Worm (Caenorhabditis elegans) whole organism, late embryonic: ENCODE measurements around the gene clec-234.

Source experiments
- C08G9.2 ChIP-seq: sonication (generic microtip); optimal IDR thresholded peaks from 2 replicates; lab custom pipeline; 2016; ENCODE audit warnings: mild to moderate bottlenecking, missing genetic modification characterization, moderate library complexity, missing compliant biosample characterization
- C38D4.7 ChIP-seq: fragments of 200-800 bp; sonication (Bioruptor generic); optimal IDR thresholded peaks from 2 replicates; lab custom pipeline; 2018; ENCODE audit warnings: mild to moderate bottlenecking, missing genetic modification characterization, moderate library complexity, missing compliant biosample characterization
- F13H6.1 ChIP-seq: sonication (generic microtip); optimal IDR thresholded peaks from 2 replicates; lab custom pipeline; 2016; ENCODE audit warnings: missing genetic modification characterization, missing compliant biosample characterization
- K02D7.2 ChIP-seq: sonication (generic microtip); optimal IDR thresholded peaks from 2 replicates; lab custom pipeline; 2017; ENCODE audit warnings: mild to moderate bottlenecking, missing genetic modification characterization, missing compliant biosample characterization
- K09A11.1 ChIP-seq: sonication (generic microtip); optimal IDR thresholded peaks from 2 replicates; lab custom pipeline; 2017; ENCODE audit warnings: antibody characterized with exemption, mild to moderate bottlenecking, missing genetic modification characterization, missing compliant biosample characterization; ENCODE audit not compliant: insufficient read depth
- T23F11.4 ChIP-seq: fragments of 200-800 bp; sonication (Bioruptor generic); optimal IDR thresholded peaks from 2 replicates; lab custom pipeline; 2018; ENCODE audit warnings: mild to moderate bottlenecking, missing genetic modification characterization, missing compliant biosample characterization
- Y22D7AL.16 ChIP-seq: sonication (generic microtip); optimal IDR thresholded peaks from 2 replicates; lab custom pipeline; 2016; ENCODE audit warnings: missing genetic modification characterization, missing compliant biosample characterization
- ahr-1 ChIP-seq: sonication (generic microtip); optimal IDR thresholded peaks from 2 replicates; lab custom pipeline; 2016; ENCODE audit warnings: missing genetic modification characterization, missing compliant biosample characterization
- ama-1 ChIP-seq: fragments of 150-350 bp; optimal IDR thresholded peaks from 2 replicates; lab custom pipeline; 2014
- ceh-14 ChIP-seq: sonication (generic microtip); optimal IDR thresholded peaks from 2 replicates; lab custom pipeline; 2016; ENCODE audit warnings: missing genotype, missing genetic modification characterization, missing compliant biosample characterization
- ceh-18 ChIP-seq: sonication (generic microtip); optimal IDR thresholded peaks from 2 replicates; lab custom pipeline; 2016; ENCODE audit warnings: missing genetic modification characterization, missing compliant biosample characterization
- ceh-30 ChIP-seq: fragments of 150-350 bp; optimal IDR thresholded peaks from 2 replicates; lab custom pipeline; 2014; ENCODE audit warnings: missing biosample characterization, missing genetic modification characterization
- ceh-31 ChIP-seq: sonication (generic microtip); optimal IDR thresholded peaks from 2 replicates; lab custom pipeline; 2016; ENCODE audit warnings: missing genetic modification characterization, missing compliant biosample characterization
- ceh-34 ChIP-seq: sonication (generic microtip); optimal IDR thresholded peaks from 2 replicates; lab custom pipeline; 2016; ENCODE audit warnings: mild to moderate bottlenecking, missing genetic modification characterization, missing compliant biosample characterization
- ceh-45 ChIP-seq: fragments of 200-800 bp; sonication (Bioruptor generic); IDR thresholded peaks from 2 replicates; pipeline ENCODE4 v1.3.6; 2022; ENCODE audit warnings: missing genetic modification reagents, missing genetic modification characterization, missing compliant biosample characterization
- ceh-48 ChIP-seq: sonication (generic microtip); optimal IDR thresholded peaks from 2 replicates; lab custom pipeline; 2016; ENCODE audit warnings: missing genetic modification characterization, inconsistent platforms, missing compliant biosample characterization
- ceh-6 ChIP-seq: fragments of 200-800 bp; sonication (Bioruptor generic); optimal IDR thresholded peaks from 2 replicates; lab custom pipeline; 2018; ENCODE audit warnings: mild to moderate bottlenecking, missing genetic modification characterization, missing compliant biosample characterization
- ceh-9 ChIP-seq: sonication (generic microtip); optimal IDR thresholded peaks from 2 replicates; lab custom pipeline; 2016; ENCODE audit warnings: mild to moderate bottlenecking, missing genetic modification characterization, inconsistent platforms, missing compliant biosample characterization
- che-1 ChIP-seq: sonication (generic microtip); optimal IDR thresholded peaks from 2 replicates; lab custom pipeline; 2016; ENCODE audit warnings: mild to moderate bottlenecking, missing genetic modification characterization, missing compliant biosample characterization
- dmd-4 ChIP-seq: sonication (generic microtip); optimal IDR thresholded peaks from 2 replicates; lab custom pipeline; 2016; ENCODE audit warnings: borderline replicate concordance, missing genetic modification characterization, missing compliant biosample characterization
- dve-1 ChIP-seq: sonication (generic microtip); optimal IDR thresholded peaks from 2 replicates; lab custom pipeline; 2017; ENCODE audit warnings: antibody characterized with exemption, mild to moderate bottlenecking, missing genetic modification characterization, missing compliant biosample characterization
- elt-4 ChIP-seq: sonication (generic microtip); optimal IDR thresholded peaks from 2 replicates; lab custom pipeline; 2016; ENCODE audit warnings: missing genetic modification characterization, missing compliant biosample characterization
- ets-4 ChIP-seq: sonication (generic microtip); optimal IDR thresholded peaks from 2 replicates; lab custom pipeline; 2016; ENCODE audit warnings: missing genetic modification characterization, missing compliant biosample characterization
- eyg-1 ChIP-seq: sonication (generic microtip); optimal IDR thresholded peaks from 2 replicates; lab custom pipeline; 2016; ENCODE audit warnings: missing genotype, missing genetic modification characterization, missing compliant biosample characterization
- fax-1 ChIP-seq: sonication (generic microtip); optimal IDR thresholded peaks from 2 replicates; lab custom pipeline; 2016; ENCODE audit warnings: missing genotype, missing genetic modification characterization, missing compliant biosample characterization
- fkh-10 ChIP-seq: fragments of 150-350 bp; optimal IDR thresholded peaks from 2 replicates; lab custom pipeline; 2014; ENCODE audit warnings: missing biosample characterization, missing genetic modification reagents, missing genetic modification characterization
- gmeb-2 ChIP-seq: sonication (generic microtip); optimal IDR thresholded peaks from 2 replicates; lab custom pipeline; 2016; ENCODE audit warnings: missing genetic modification characterization, inconsistent platforms, missing compliant biosample characterization
- hlh-13 ChIP-seq: fragments of 200-800 bp; sonication (Bioruptor generic); optimal IDR thresholded peaks from 2 replicates; lab custom pipeline; 2018; ENCODE audit warnings: mild to moderate bottlenecking, missing genetic modification characterization, missing compliant biosample characterization
- hlh-15 ChIP-seq: sonication (generic microtip); optimal IDR thresholded peaks from 2 replicates; lab custom pipeline; 2016; ENCODE audit warnings: missing genetic modification characterization, missing compliant biosample characterization
- hlh-6 ChIP-seq: sonication (generic microtip); optimal IDR thresholded peaks from 2 replicates; lab custom pipeline; 2016; ENCODE audit warnings: missing genotype, missing genetic modification characterization, missing compliant biosample characterization
- lim-6 ChIP-seq: sonication (generic microtip); optimal IDR thresholded peaks from 2 replicates; lab custom pipeline; 2016; ENCODE audit warnings: missing genetic modification characterization, missing compliant biosample characterization
- nfya-1 ChIP-seq: sonication (generic microtip); optimal IDR thresholded peaks from 2 replicates; lab custom pipeline; 2017; ENCODE audit warnings: missing genetic modification characterization, mild to moderate bottlenecking, missing compliant biosample characterization, antibody characterized with exemption, moderate library complexity
- nhr-232 ChIP-seq: sonication (generic microtip); optimal IDR thresholded peaks from 2 replicates; lab custom pipeline; 2016; ENCODE audit warnings: missing genetic modification characterization, missing compliant biosample characterization
- npax-4 ChIP-seq: sonication (generic microtip); optimal IDR thresholded peaks from 2 replicates; lab custom pipeline; 2016; ENCODE audit warnings: missing genetic modification characterization, missing compliant biosample characterization
- odd-2 ChIP-seq: sonication (generic microtip); optimal IDR thresholded peaks from 2 replicates; lab custom pipeline; 2017; ENCODE audit warnings: antibody characterized with exemption, mild to moderate bottlenecking, missing genetic modification characterization, missing compliant biosample characterization
- pag-3 ChIP-seq: sonication (generic microtip); optimal IDR thresholded peaks from 2 replicates; lab custom pipeline; 2016; ENCODE audit warnings: missing compliant biosample characterization, missing genetic modification characterization, borderline replicate concordance
- pax-1 ChIP-seq: fragments of 150-350 bp; optimal IDR thresholded peaks from 2 replicates; lab custom pipeline; 2014; ENCODE audit warnings: missing biosample characterization, missing genetic modification characterization
- pqm-1 ChIP-seq: sonication (generic microtip); optimal IDR thresholded peaks from 2 replicates; lab custom pipeline; 2016; ENCODE audit warnings: missing genetic modification characterization, missing compliant biosample characterization
- ref-2 ChIP-seq: sonication (generic microtip); optimal IDR thresholded peaks from 2 replicates; lab custom pipeline; 2016; ENCODE audit warnings: missing genetic modification characterization, missing compliant biosample characterization
- rnt-1 ChIP-seq: sonication (generic microtip); optimal IDR thresholded peaks from 2 replicates; lab custom pipeline; 2016; ENCODE audit warnings: missing genetic modification characterization, missing compliant biosample characterization
- sdc-2 ChIP-seq: sonication (generic microtip); optimal IDR thresholded peaks from 2 replicates; lab custom pipeline; 2016; ENCODE audit warnings: missing genotype, missing genetic modification characterization, missing compliant biosample characterization
- sox-2 ChIP-seq: fragments of 200-800 bp; sonication (Bioruptor generic); IDR thresholded peaks from 2 replicates; pipeline ENCODE4 v1.3.6; 2022; ENCODE audit warnings: missing genetic modification reagents, missing genetic modification characterization, missing compliant biosample characterization
- sox-4 ChIP-seq: sonication (generic microtip); optimal IDR thresholded peaks from 2 replicates; lab custom pipeline; 2017; ENCODE audit warnings: mild to moderate bottlenecking, missing genetic modification characterization, inconsistent platforms, missing compliant biosample characterization
- tbx-2 ChIP-seq: sonication (generic microtip); optimal IDR thresholded peaks from 2 replicates; lab custom pipeline; 2016; ENCODE audit warnings: missing genetic modification characterization, missing compliant biosample characterization
- tbx-7 ChIP-seq: sonication (generic microtip); optimal IDR thresholded peaks from 2 replicates; lab custom pipeline; 2016; ENCODE audit warnings: missing genotype, missing genetic modification characterization, missing compliant biosample characterization
- unc-3 ChIP-seq, 2 experiments: fragments of 200-800 bp in 1 of 2; sonication (Bioruptor generic) in 1 of 2; sonication (generic microtip) in 1 of 2; conservative IDR thresholded peaks in 1 of 2; optimal IDR thresholded peaks in 1 of 2; 2 replicates each; pipeline versions ENCODE4 v1.3.6 to Lab custom; 2016 to 2022; ENCODE audit warnings: missing compliant biosample characterization in 2 of 2, missing genetic modification characterization in 2 of 2, missing genetic modification reagents in 1 of 2
- zip-5 ChIP-seq: sonication (generic microtip); optimal IDR thresholded peaks from 2 replicates; lab custom pipeline; 2016; ENCODE audit warnings: missing genetic modification characterization, missing compliant biosample characterization
- ztf-16 ChIP-seq: sonication (generic microtip); optimal IDR thresholded peaks from 2 replicates; lab custom pipeline; 2017; ENCODE audit warnings: missing genetic modification characterization, missing compliant biosample characterization

Gene clec-234

ce11 chrV:16405366-16405765, 28.0 kb downstream of the clec-234 start:
- no peak for TF ChIP-seq F13H6.1 (tag; lab: Kevin White, UChicago)
- TF ChIP-seq ceh-14 (tag; lab: Kevin White, UChicago) = no peak
- TF ChIP-seq elt-4 = no peak

- TF ChIP-seq Y22D7AL.16 = no peak
- no peak for TF ChIP-seq ceh-48 (tag; lab: Kevin White, UChicago)
- no peak for TF ChIP-seq T23F11.4 (GFP tag; lab: Kevin White, UChicago)
- no peak for TF ChIP-seq F13H6.1 (tag; lab: Kevin White, UChicago)
- TF ChIP-seq ceh-34 (tag; lab: Kevin White, UChicago) = no peak
- TF ChIP-seq sdc-2 (tag; lab: Kevin White, UChicago) = no peak
- no peak for TF ChIP-seq hlh-13
- no peak for TF ChIP-seq ceh-31 (tag; lab: Kevin White, UChicago)
- TF ChIP-seq, all 69 proteins: peak for 0
These were observed 29.4 kb downstream of the clec-234 start, which contains the start of gene syp-1 for ce11 chrV:16403974-16404373. Gene syp-1, plus strand, starts transcription at chrV:16404274.

DNA sequence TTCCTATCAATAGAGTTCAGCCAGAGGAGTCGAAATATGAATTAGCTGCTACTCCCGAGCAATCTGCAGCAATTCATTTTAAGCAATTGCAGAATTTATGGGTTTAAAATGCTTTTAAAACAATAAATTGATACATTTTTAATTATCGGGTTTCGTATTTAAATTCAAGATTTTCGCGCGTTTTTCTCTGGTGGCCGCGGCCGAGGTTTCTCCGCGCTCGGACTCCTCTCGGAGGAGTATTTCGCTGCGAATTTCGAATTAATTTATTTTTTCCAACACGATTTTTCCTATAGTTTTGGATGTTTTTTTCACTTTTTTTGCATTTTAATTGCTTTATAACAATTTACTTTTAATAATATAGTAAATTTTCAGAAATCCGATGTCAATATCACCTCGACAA, 31.9 kb downstream of the clec-234 start, which contains the start of gene F13A7.14:
Gene F13A7.14, plus strand, starts transcription at position 373 of the 400 bp plus-strand sequence.
- TF ChIP-seq F13H6.1 (tag; lab: Kevin White, UChicago) (peak; percentile 57), pqm-1 (tag; lab: Kevin White, UChicago) (no peak), ztf-16 (tag; lab: Kevin White, UChicago) (no peak), K09A11.1 (tag; lab: Kevin White, UChicago) (no peak), C08G9.2 (tag; lab: Kevin White, UChicago) (peak; percentile 96), dve-1 (tag; lab: Kevin White, UChicago) (no peak), ceh-6 (GFP tag; lab: Kevin White, UChicago) (no peak), ceh-14 (tag; lab: Kevin White, UChicago) (peak; percentile 80), pax-1 (tag; lab: Kevin White, UChicago) (no peak), ceh-45 (no peak), hlh-15 (tag; lab: Kevin White, UChicago) (no peak), tbx-2 (tag; lab: Kevin White, UChicago) (peak; percentile 68), fkh-10 (GFP tag; lab: Kevin White, UChicago) (no peak), npax-4 (tag; lab: Kevin White, UChicago) (no peak), tbx-7 (tag; lab: Kevin White, UChicago) (peak; percentile 88), ceh-9 (tag; lab: Kevin White, UChicago) (no peak), dmd-4 (tag; lab: Kevin White, UChicago) (no peak), ets-4 (tag; lab: Kevin White, UChicago) (peak; percentile 92), ahr-1 (tag; lab: Kevin White, UChicago) (no peak), gmeb-2 (tag; lab: Kevin White, UChicago) (no peak), pag-3 (tag; lab: Kevin White, UChicago) (no peak), T23F11.4 (GFP tag; lab: Kevin White, UChicago) (no peak), odd-2 (tag; lab: Kevin White, UChicago) (no peak), C38D4.7 (GFP tag; lab: Kevin White, UChicago) (no peak), sox-2 (GFP tag; lab: Robert Waterston, UW) (no peak), lim-6 (tag; lab: Kevin White, UChicago) (peak; percentile 60), unc-3 (GFP tag; conservative IDR thresholded peaks at IDR 0.05; lab: Robert Waterston, UW) (no peak), unc-3 (tag; optimal IDR thresholded peaks at IDR 0.05; lab: Kevin White, UChicago) (no peak), ceh-18 (tag; lab: Kevin White, UChicago) (no peak), zip-5 (tag; lab: Kevin White, UChicago) (peak; percentile 82), ama-1 (lab: Kevin White, UChicago) (no peak), ceh-31 (tag; lab: Kevin White, UChicago) (peak; percentile 93), ceh-30 (tag; lab: Kevin White, UChicago) (no peak), ref-2 (tag; lab: Kevin White, UChicago) (peak; percentile 86), rnt-1 (peak; percentile 77), nhr-232 (tag; lab: Kevin White, UChicago) (no peak), ceh-34 (tag; lab: Kevin White, UChicago) (peak; percentile 53), sox-4 (tag; lab: Kevin White, UChicago) (no peak), fax-1 (peak; percentile 51), K02D7.2 (tag; lab: Kevin White, UChicago) (no peak), che-1 (tag; lab: Kevin White, UChicago) (no peak), eyg-1 (no peak), nfya-1 (peak; percentile 31), hlh-13 (no peak), hlh-6 (tag; lab: Kevin White, UChicago) (no peak)
